Worm (Caenorhabditis elegans) whole organism, late embryonic: Measurements from ENCODE around the gene R05H10.3.

ENCODE experiments used
- K02D7.2 ChIP-seq: sonication (generic microtip); optimal IDR thresholded peaks from 2 replicates; lab custom pipeline; 2017; ENCODE audit warnings: mild to moderate bottlenecking, missing genetic modification characterization, missing compliant biosample characterization
- ceh-2 ChIP-seq: sonication (generic microtip); optimal IDR thresholded peaks from 2 replicates; lab custom pipeline; 2016; ENCODE audit warnings: missing genotype, missing genetic modification characterization, missing compliant biosample characterization
- dve-1 ChIP-seq: sonication (generic microtip); optimal IDR thresholded peaks from 2 replicates; lab custom pipeline; 2017; ENCODE audit warnings: antibody characterized with exemption, mild to moderate bottlenecking, missing genetic modification characterization, missing compliant biosample characterization
- hlh-13 ChIP-seq: fragments of 200-800 bp; sonication (Bioruptor generic); optimal IDR thresholded peaks from 2 replicates; lab custom pipeline; 2018; ENCODE audit warnings: mild to moderate bottlenecking, missing genetic modification characterization, missing compliant biosample characterization
- nfya-1 ChIP-seq: sonication (generic microtip); optimal IDR thresholded peaks from 2 replicates; lab custom pipeline; 2017; ENCODE audit warnings: missing genetic modification characterization, mild to moderate bottlenecking, missing compliant biosample characterization, antibody characterized with exemption, moderate library complexity
- ref-2 ChIP-seq: sonication (generic microtip); optimal IDR thresholded peaks from 2 replicates; lab custom pipeline; 2016; ENCODE audit warnings: missing genetic modification characterization, missing compliant biosample characterization

- TF ChIP-seq ceh-2 (tag; lab: Kevin White, UChicago), result peak; percentile 49
- TF ChIP-seq nfya-1 (tag; lab: Kevin White, UChicago), result no peak
- no peak for TF ChIP-seq dve-1 (tag; lab: Kevin White, UChicago)
- no peak for TF ChIP-seq hlh-13 (GFP tag; lab: Kevin White, UChicago)
- peak; percentile 19 for TF ChIP-seq ref-2 (tag; lab: Kevin White, UChicago)
- TF ChIP-seq K02D7.2 (tag; lab: Kevin White, UChicago), result no peak
These were observed 12.8 kb upstream of the R05H10.3 start, which contains the start of gene rbm-28 for ce11 chrII:14856922-14857321.
